Fruit fly (Drosophila melanogaster): Measurements from ENCODE around the gene CG5646.

Gene CG5646

DNA sequence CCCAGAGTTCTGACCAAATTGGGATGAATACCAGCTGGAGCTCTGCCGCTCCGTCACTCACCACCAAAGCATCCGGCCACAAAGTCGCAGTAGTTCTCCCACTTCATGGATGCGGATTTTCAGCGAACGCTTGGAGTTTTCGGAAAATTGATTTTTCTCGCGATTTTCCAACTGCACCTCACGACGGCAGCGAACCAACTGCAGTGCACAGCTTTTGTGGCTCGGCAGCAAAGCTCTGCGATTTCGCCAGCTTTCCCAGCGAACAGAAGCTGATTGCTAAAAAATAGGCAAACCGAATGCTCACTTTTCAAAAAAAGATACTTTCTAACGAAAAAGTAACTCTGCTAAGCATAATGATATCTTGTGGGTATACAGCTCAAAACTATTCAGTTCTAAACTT, at the start of gene CG5646:
Gene CG5646 (minus strand): TSS at position 206 of the 400 bp plus-strand sequence.
- TF ChIP-seq noc (tag; optimal IDR thresholded peaks at IDR 0.05): no peak

dm6 chr3R:27610622-27611021, 49.5 kb upstream of the CG5646 start:
- TF ChIP-seq noc (tag; optimal IDR thresholded peaks at IDR 0.05): no peak

dm6 chr3R:27609118-27610042, 48.3 kb upstream of the CG5646 start:
- TF ChIP-seq noc (tag; optimal IDR thresholded peaks at IDR 0.05): no peak

DNA sequence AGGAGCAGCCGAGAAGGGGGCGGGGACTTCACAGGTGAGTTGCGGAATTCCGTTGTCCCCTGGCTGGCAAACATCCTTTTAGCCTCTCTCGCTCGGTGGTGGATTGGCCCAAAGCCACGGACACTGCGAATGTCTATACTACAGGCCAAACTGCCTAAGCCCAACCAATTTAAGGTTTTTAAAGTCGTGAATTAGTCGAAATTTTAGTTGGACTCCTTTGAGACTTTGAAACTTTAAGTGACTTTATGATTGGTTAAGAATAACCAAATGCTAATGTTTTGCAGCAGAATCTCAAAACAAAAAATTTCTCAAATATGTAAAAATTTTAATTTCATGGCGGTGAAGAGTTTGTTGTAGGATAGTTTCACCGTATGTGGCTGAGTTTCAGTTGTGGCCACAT, 47.4 kb upstream of the CG5646 start:
- TF ChIP-seq noc (tag; optimal IDR thresholded peaks at IDR 0.05): no peak

- TF ChIP-seq noc (tag; optimal IDR thresholded peaks at IDR 0.05): no peak
These were observed 46.9 kb upstream of the CG5646 start for dm6 chr3R:27608000-27608399.

DNA sequence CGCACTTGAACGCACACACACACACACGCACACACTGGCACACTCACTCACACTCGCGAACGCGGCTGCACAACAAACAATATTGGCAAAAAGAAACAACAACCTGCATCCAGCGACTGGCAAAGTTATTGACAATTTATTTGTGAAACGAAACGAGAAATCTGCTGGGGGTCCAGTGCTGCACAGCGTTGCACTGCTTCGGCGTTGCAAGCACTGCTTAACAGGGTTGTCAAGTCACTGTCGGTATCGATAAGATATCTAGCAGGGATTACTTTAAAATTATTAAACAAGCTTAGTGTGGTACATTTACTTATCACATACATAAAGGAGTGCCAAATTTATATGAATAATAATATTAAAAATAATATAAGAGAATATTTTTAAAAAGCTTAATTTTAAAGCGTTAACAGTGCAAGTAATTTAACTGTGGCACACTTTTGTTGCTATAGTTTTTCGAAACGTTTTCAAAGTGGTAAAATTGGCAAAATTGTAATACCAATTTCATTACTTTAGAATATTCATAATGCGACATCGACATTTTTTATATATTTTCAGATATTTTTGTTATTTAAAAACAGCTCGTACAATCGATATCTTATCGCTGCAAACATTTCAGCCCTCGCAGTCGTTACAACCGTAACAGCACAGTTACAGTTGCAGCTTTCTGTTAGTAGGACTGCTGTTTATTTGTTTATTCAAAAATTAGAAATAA, 46.3 kb upstream of the CG5646 start, which contains the start of the genes dsd and Tusp:
Gene dsd (minus strand): TSS at position 179 of the 712 bp plus-strand sequence.
Gene Tusp (plus strand): TSS at position 662 of the 712 bp plus-strand sequence.
- TF ChIP-seq noc (tag; optimal IDR thresholded peaks at IDR 0.05): peak; percentile 63

DNA sequence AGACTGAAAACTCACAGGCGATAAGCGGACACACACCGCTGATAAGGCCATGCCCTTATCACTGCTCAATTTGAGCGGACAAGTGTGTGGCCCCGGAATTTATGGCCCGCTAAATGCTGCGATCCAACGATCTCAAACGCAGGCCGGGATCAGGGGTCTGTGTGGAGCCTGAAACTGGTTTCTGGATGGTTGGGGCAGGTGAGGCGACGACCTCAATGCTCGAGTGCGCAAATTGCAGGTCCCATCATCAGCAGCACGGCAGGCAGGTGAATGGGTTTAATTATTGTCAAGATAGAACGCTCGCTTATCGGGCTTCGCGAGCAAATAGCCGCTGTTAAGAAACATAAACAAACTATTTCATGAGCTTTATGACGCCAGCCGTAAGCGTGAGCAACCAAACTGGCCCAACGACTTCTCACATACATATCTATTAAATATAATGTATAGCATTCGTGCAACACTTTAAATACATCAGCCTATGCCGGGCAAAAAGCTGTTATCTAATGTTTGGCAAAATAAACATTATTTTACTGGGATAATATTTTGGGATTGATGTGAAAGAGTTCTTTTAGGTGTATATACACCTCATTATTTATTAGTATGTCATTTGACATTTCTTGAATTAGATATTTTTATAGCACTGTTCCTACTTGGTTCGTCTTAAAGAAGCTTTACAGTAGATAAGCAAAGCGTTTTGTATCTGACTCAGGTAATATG, 44.6 kb upstream of the CG5646 start:
- peak; percentile 65 for TF ChIP-seq noc (tag; optimal IDR thresholded peaks at IDR 0.05)

dm6 chr3R:27604636-27605443, 43.7 kb upstream of the CG5646 start:
- peak; percentile 65 for TF ChIP-seq noc (tag; optimal IDR thresholded peaks at IDR 0.05)

- no peak for TF ChIP-seq noc (tag; optimal IDR thresholded peaks at IDR 0.05)
These were observed 42.6 kb upstream of the CG5646 start for dm6 chr3R:27603671-27604070.

- no peak for TF ChIP-seq noc (tag; optimal IDR thresholded peaks at IDR 0.05)
These were observed 36.1 kb upstream of the CG5646 start for dm6 chr3R:27597258-27597657.

- no peak for TF ChIP-seq noc (tag; optimal IDR thresholded peaks at IDR 0.05)
These were observed 34.9 kb upstream of the CG5646 start, which contains the start of gene CG5639 for dm6 chr3R:27595979-27596378. Gene CG5639 (minus strand): TSS chr3R:27596130.

DNA sequence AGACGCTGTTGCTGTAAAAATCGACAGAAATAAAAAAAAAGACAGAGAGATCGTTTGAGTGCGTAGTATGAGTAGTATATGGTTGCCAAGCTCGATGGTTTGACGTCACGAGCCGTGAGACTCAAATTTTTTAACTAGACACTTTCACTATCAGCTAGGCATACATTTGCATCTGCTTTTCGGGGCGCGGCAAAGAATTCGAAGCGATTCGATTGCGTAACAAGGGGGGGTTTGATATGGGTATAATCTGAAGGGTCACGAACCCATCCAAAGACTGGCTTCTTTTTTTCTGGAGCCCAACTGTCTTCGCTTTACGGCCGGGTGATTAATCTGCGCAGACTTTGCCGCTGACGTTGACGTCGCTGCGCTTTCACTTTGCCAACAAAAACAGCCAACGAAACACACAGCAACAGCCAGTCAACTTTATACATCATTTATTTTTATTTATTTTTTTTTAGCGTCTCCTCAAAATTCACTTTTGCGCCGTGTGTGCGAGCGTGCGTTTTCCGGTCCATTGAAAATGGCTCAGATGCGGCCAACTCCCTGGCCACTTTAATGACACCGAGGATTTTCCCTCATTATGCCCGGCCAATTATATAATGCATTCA, 32.6 kb upstream of the CG5646 start:
- no peak for TF ChIP-seq noc (tag; optimal IDR thresholded peaks at IDR 0.05)

DNA sequence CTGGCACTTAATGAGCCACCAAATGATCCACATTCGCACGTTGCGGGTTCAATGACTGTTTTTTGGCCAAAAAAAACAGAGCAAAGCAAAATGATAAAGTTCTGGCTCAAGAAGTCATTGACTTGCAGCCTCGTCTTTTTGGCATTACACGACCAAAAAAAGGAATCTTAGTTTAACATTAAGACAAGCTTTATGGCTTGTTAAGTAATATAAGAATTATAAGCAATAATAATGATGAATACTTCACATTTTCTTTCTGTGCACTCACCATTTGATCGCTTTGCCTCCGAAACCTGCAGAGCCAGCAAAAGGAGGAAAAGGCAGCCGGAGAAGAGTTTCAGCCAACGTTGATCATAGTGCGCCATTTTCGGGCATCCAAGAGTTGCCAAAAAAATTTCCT, 32.1 kb upstream of the CG5646 start:
- TF ChIP-seq noc (tag; optimal IDR thresholded peaks at IDR 0.05): no peak

dm6 chr3R:27582634-27583181, 21.6 kb upstream of the CG5646 start, which contains the start of gene pins:
Gene pins (plus strand): TSS chr3R:27582840.
- no peak for TF ChIP-seq noc (tag; optimal IDR thresholded peaks at IDR 0.05)
